Fruit fly (Drosophila melanogaster) whole organism, embryonic: Measurements from ENCODE around the gene TTLL6B.

Experiments used
- Bgb ChIP-seq: fragments of 200-800 bp; sonication (Bioruptor generic); IDR thresholded peaks from 2 replicates; pipeline ENCODE4 v1.3.6; 2022; ENCODE audit warnings: missing biosample characterization, missing genetic modification characterization; ENCODE audit not compliant: partially characterized antibody
- C15 ChIP-seq: fragments of 200-800 bp; sonication (Bioruptor generic); IDR thresholded peaks from 3 replicates; pipeline ENCODE4 v1.3.6; 2022; ENCODE audit warnings: missing biosample characterization, missing genetic modification characterization
- CG10654 ChIP-seq: fragments of 200-800 bp; sonication (Bioruptor generic); optimal IDR thresholded peaks from 2 replicates; lab custom pipeline; 2016; ENCODE audit warnings: missing biosample characterization, missing genetic modification characterization
- CG1233 ChIP-seq: fragments of 200-800 bp; sonication (Bioruptor generic); optimal IDR thresholded peaks from 4 replicates; lab custom pipeline; 2018; ENCODE audit warnings: missing biosample characterization, mild to moderate bottlenecking, missing genetic modification characterization
- CG12744 ChIP-seq: fragments of 200-800 bp; sonication (Bioruptor generic); optimal IDR thresholded peaks from 2 replicates; lab custom pipeline; 2016; ENCODE audit warnings: missing biosample characterization, missing genetic modification characterization
- CG1647 ChIP-seq: fragments of 200-800 bp; sonication (Bioruptor generic); optimal IDR thresholded peaks from 3 replicates; lab custom pipeline; 2016; ENCODE audit warnings: missing biosample characterization, missing genetic modification characterization
- CG16813 ChIP-seq: fragments of 200-800 bp; sonication (Bioruptor generic); IDR thresholded peaks from 3 replicates; pipeline ENCODE4 v1.3.6; 2022; ENCODE audit warnings: missing biosample characterization, missing genetic modification characterization; ENCODE audit not compliant: partially characterized antibody
- CG17359 ChIP-seq: fragments of 200-800 bp; sonication (Bioruptor generic); optimal IDR thresholded peaks from 3 replicates; lab custom pipeline; 2018; ENCODE audit warnings: missing biosample characterization, mild to moderate bottlenecking, missing genetic modification characterization, moderate library complexity
- CG17829 ChIP-seq: fragments of 200-800 bp; optimal IDR thresholded peaks from 2 replicates; lab custom pipeline; 2019; ENCODE audit warnings: missing biosample characterization, mild to moderate bottlenecking, missing genetic modification characterization, moderate library complexity
- CG2678 ChIP-seq: fragments of 200-800 bp; sonication (Bioruptor generic); optimal IDR thresholded peaks from 3 replicates; lab custom pipeline; 2019; ENCODE audit warnings: missing biosample characterization, mild to moderate bottlenecking, missing genetic modification characterization, moderate library complexity
- CG3163 ChIP-seq: fragments of 200-800 bp; sonication (Bioruptor generic); optimal IDR thresholded peaks from 3 replicates; lab custom pipeline; 2016; ENCODE audit warnings: missing biosample characterization, missing genetic modification characterization
- CG3726 ChIP-seq: fragments of 200-800 bp; sonication (Bioruptor generic); IDR thresholded peaks from 3 replicates; pipeline ENCODE4, ENCODE4 v1.3.6; 2022; ENCODE audit warnings: missing biosample characterization, missing genetic modification characterization
- CG3995 ChIP-seq: fragments of 200-800 bp; sonication (Bioruptor generic); optimal IDR thresholded peaks from 3 replicates; lab custom pipeline; 2016; ENCODE audit warnings: missing biosample characterization, missing genetic modification characterization
- CG6175 ChIP-seq: fragments of 200-800 bp; sonication (Bioruptor generic); IDR thresholded peaks from 3 replicates; pipeline ENCODE4 v1.3.6; 2022; ENCODE audit warnings: missing biosample characterization, missing genetic modification characterization
- CG7271 ChIP-seq: fragments of 200-800 bp; sonication (Bioruptor generic); optimal IDR thresholded peaks from 2 replicates; lab custom pipeline; 2018; ENCODE audit warnings: missing biosample characterization, mild to moderate bottlenecking, missing genetic modification characterization, moderate library complexity
- CG7745 ChIP-seq: fragments of 200-800 bp; sonication (Bioruptor generic); optimal IDR thresholded peaks from 2 replicates; lab custom pipeline; 2018; ENCODE audit warnings: missing biosample characterization, mild to moderate bottlenecking, missing genetic modification characterization, moderate library complexity
- CG7928 ChIP-seq: fragments of 200-800 bp; sonication (Bioruptor generic); optimal IDR thresholded peaks from 2 replicates; lab custom pipeline; 2017; ENCODE audit warnings: missing biosample characterization, mild to moderate bottlenecking, missing genetic modification characterization
- CG8388 ChIP-seq: fragments of 200-800 bp; sonication (Bioruptor generic); optimal IDR thresholded peaks from 2 replicates; lab custom pipeline; 2019; ENCODE audit warnings: missing biosample characterization, mild to moderate bottlenecking, missing genetic modification characterization, moderate library complexity
- Doc3 ChIP-seq: fragments of 200-800 bp; sonication (Bioruptor generic); IDR thresholded peaks from 3 replicates; pipeline ENCODE4 v1.3.6; 2022; ENCODE audit warnings: missing biosample characterization, missing genetic modification characterization; ENCODE audit not compliant: partially characterized antibody
- Fer1 ChIP-seq: fragments of 200-800 bp; sonication (Bioruptor generic); optimal IDR thresholded peaks from 2 replicates; lab custom pipeline; 2017; ENCODE audit warnings: missing biosample characterization, mild to moderate bottlenecking, missing genetic modification characterization
- Fer3 ChIP-seq: fragments of 200-800 bp; sonication (Bioruptor generic); optimal IDR thresholded peaks from 2 replicates; lab custom pipeline; 2018; ENCODE audit warnings: missing biosample characterization, mild to moderate bottlenecking, missing genetic modification characterization, moderate library complexity
- GATAe ChIP-seq: fragments of 200-800 bp; sonication (Bioruptor generic); conservative IDR thresholded peaks from 2 replicates; pipeline ENCODE4 v1.3.6; 2022; ENCODE audit warnings: missing biosample characterization, missing genetic modification characterization
- Gsc ChIP-seq: fragments of 200-800 bp; sonication (Bioruptor generic); IDR thresholded peaks from 2 replicates; pipeline ENCODE4 v1.3.6; 2022; ENCODE audit warnings: missing biosample characterization, missing genetic modification characterization
- HLH54F ChIP-seq: fragments of 200-800 bp; sonication (Bioruptor generic); optimal IDR thresholded peaks from 3 replicates; lab custom pipeline; 2016; ENCODE audit warnings: missing biosample characterization, missing genetic modification characterization
- Hr78 ChIP-seq, 2 experiments: fragments of 200-800 bp in 1 of 2; fragments of >200 bp in 1 of 2; sonication (Bioruptor generic) in 1 of 2; optimal IDR thresholded peaks; 2 replicates each; lab custom pipeline; 2017 to 2019; ENCODE audit warnings: missing biosample characterization in 2 of 2, missing genetic modification characterization in 2 of 2, mild to moderate bottlenecking in 1 of 2, moderate library complexity in 1 of 2
- Mad ChIP-seq: fragments of 200-800 bp; sonication (Bioruptor generic); optimal IDR thresholded peaks from 2 replicates; lab custom pipeline; 2016; ENCODE audit warnings: missing biosample characterization, missing genetic modification characterization
- Med ChIP-seq: fragments of 200-800 bp; sonication (Bioruptor generic); peaks from one replicate; lab custom pipeline; 2016; ENCODE audit warnings: missing biosample characterization, missing genetic modification characterization, mild to moderate bottlenecking, inconsistent platforms, moderate library complexity
- Meics ChIP-seq: fragments of 200-800 bp; sonication (Bioruptor generic); optimal IDR thresholded peaks from 2 replicates; lab custom pipeline; 2017; ENCODE audit warnings: missing biosample characterization, mild to moderate bottlenecking, missing genetic modification characterization
- Neu2 ChIP-seq: fragments of 200-800 bp; sonication (Bioruptor generic); optimal IDR thresholded peaks from 3 replicates; lab custom pipeline; 2016; ENCODE audit warnings: missing biosample characterization, missing genetic modification characterization, borderline replicate concordance
- Ssrp ChIP-seq: fragments of 200-800 bp; sonication (Bioruptor generic); optimal IDR thresholded peaks from 2 replicates; lab custom pipeline; 2018; ENCODE audit warnings: missing biosample characterization, mild to moderate bottlenecking, missing genetic modification characterization, moderate library complexity
- Tbp ChIP-seq: fragments of >200 bp; optimal IDR thresholded peaks from 2 replicates; lab custom pipeline; 2018; ENCODE audit warnings: missing biosample characterization, missing genetic modification characterization
- ab ChIP-seq: fragments of 200-800 bp; sonication (Bioruptor generic); optimal IDR thresholded peaks from 2 replicates; lab custom pipeline; 2016; ENCODE audit warnings: missing biosample characterization, missing genetic modification characterization
- al ChIP-seq: fragments of 200-800 bp; sonication (Bioruptor generic); IDR thresholded peaks from 2 replicates; pipeline ENCODE4 v1.3.6; 2022; ENCODE audit warnings: missing biosample characterization, missing genetic modification characterization
- ash1 ChIP-seq: fragments of 200-800 bp; sonication (Bioruptor generic); optimal IDR thresholded peaks from 2 replicates; lab custom pipeline; 2018; ENCODE audit warnings: missing biosample characterization, mild to moderate bottlenecking, missing genetic modification characterization
- cwo ChIP-seq: fragments of 200-800 bp; sonication (Bioruptor generic); optimal IDR thresholded peaks from 3 replicates; lab custom pipeline; 2017; ENCODE audit warnings: missing biosample characterization, missing genetic modification characterization, mild to moderate bottlenecking, moderate library complexity, missing genetic modification reagents
- dimm ChIP-seq: fragments of 200-800 bp; sonication (Bioruptor generic); IDR thresholded peaks from 2 replicates; pipeline ENCODE4 v1.3.6; 2022; ENCODE audit warnings: missing biosample characterization, missing genetic modification characterization
- ftz-f1 ChIP-seq: fragments of 200-800 bp; sonication (Bioruptor generic); optimal IDR thresholded peaks from 2 replicates; lab custom pipeline; 2016; ENCODE audit warnings: missing biosample characterization, missing genetic modification characterization
- gsb-n ChIP-seq: fragments of 200-800 bp; sonication (Bioruptor generic); optimal IDR thresholded peaks from 3 replicates; lab custom pipeline; 2018; ENCODE audit warnings: missing biosample characterization, mild to moderate bottlenecking, missing genetic modification characterization
- her ChIP-seq: fragments of 200-800 bp; sonication (Bioruptor generic); optimal IDR thresholded peaks from 2 replicates; lab custom pipeline; 2016; ENCODE audit warnings: missing biosample characterization, missing genetic modification characterization
- nau ChIP-seq: fragments of 200-800 bp; sonication (Bioruptor generic); optimal IDR thresholded peaks from 3 replicates; lab custom pipeline; 2017; ENCODE audit warnings: missing biosample characterization, mild to moderate bottlenecking, missing genetic modification characterization, missing genetic modification reagents
- odd ChIP-seq: fragments of 200-800 bp; sonication (Bioruptor generic); optimal IDR thresholded peaks from 2 replicates; lab custom pipeline; 2017; ENCODE audit warnings: missing biosample characterization, mild to moderate bottlenecking, missing genetic modification characterization
- pb ChIP-seq: fragments of 200-800 bp; sonication (Bioruptor generic); optimal IDR thresholded peaks from 3 replicates; lab custom pipeline; 2016; ENCODE audit warnings: missing biosample characterization, missing genetic modification characterization
- peb ChIP-seq: fragments of 200-800 bp; sonication (Bioruptor generic); IDR thresholded peaks from 2 replicates; pipeline ENCODE4 v1.3.6; 2022; ENCODE audit warnings: missing biosample characterization, missing genetic modification characterization
- salm ChIP-seq: fragments of 200-800 bp; sonication (Bioruptor generic); optimal IDR thresholded peaks from 2 replicates; lab custom pipeline; 2018; ENCODE audit warnings: missing biosample characterization, mild to moderate bottlenecking, missing genetic modification characterization
- tgo ChIP-seq: fragments of 200-800 bp; sonication (Bioruptor generic); IDR thresholded peaks from 3 replicates; pipeline ENCODE4 v1.3.6; 2022; ENCODE audit warnings: missing biosample characterization, missing genetic modification characterization
- ttk ChIP-seq: fragments of 200-800 bp; sonication (Bioruptor generic); IDR thresholded peaks from 2 replicates; pipeline ENCODE4 v2.1.2; 2022; ENCODE audit warnings: missing biosample characterization, missing genetic modification characterization
- zen2 ChIP-seq: fragments of 200-800 bp; sonication (Bioruptor generic); IDR thresholded peaks from 3 replicates; pipeline ENCODE4 v1.3.6; 2022; ENCODE audit warnings: missing biosample characterization, missing genetic modification characterization; ENCODE audit not compliant: partially characterized antibody

TTLL6B gene

DNA sequence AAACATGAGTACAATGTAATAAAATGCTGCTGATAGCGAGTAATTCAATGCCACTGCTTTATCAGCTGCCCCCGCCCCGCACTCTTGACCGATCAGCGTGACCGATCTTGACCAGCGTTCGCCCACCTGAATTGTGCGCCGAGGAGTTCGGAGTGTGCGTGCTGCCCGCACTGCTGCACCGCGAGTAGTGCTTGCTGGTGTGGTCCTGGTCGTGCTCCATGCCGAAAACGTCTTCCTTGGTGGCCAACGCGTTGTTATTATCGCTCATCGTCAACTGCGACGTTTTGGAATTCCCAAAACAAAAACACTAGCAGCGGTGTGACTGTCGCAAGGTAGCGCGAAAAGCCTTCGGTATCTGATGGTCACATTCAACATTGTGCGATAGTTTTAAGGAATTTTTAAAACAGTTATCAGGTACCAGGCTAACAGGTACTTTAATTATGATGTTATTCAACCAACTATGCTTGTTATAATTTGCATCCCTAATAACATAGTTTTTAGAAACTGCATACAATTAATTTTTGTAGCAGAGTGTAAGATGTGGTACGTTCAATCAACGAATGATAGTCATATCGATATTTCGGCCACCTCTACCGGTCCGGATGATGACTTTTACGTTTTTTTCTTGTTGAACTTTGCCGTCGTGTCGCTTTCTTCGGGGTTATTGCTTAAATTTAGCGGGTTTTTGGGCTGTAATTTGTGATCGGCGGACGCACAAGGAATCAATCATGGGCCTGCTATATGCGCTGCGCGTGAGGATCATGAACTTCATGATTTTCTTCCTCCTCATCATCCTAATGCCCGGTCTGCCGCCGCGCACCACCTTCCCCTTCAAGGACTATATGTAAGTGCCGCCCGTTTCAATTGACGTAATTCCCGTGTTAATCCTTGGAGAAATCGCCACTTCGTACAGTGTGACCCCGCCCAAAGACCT is 37.7 kb upstream of the TTLL6B start, which contains the start of the genes bigmax and Hmu (continued):
- TF ChIP-seq Fer3 (tag; lab: Kevin White, UChicago) (peak; percentile 85), peb (peak; percentile 24; the same call in 1 of the 2 replicates), al (GFP tag; lab: Robert Waterston, UW) (peak; percentile 79), CG1647 (GFP tag; lab: Kevin White, UChicago) (peak; percentile 86), CG2678 (tag; lab: Kevin White, UChicago) (peak; percentile 81), Bgb (GFP tag; lab: Robert Waterston, UW) (peak; percentile 85), odd (GFP tag; lab: Kevin White, UChicago) (peak; percentile 36), zen2 (GFP tag; lab: Robert Waterston, UW) (peak; percentile 81; the same call in 2 of the 3 replicates), ttk (peak; percentile 86), Neu2 (peak; percentile 39), nau (GFP tag; lab: Kevin White, UChicago) (peak; percentile 62), CG17829 (tag; lab: Kevin White, UChicago) (peak; percentile 88), Gsc (GFP tag; lab: Robert Waterston, UW) (no peak), ftz-f1 (peak; percentile 95), GATAe (GFP tag; lab: Robert Waterston, UW) (peak; percentile 77), CG7271 (peak; percentile 63), CG12744 (GFP tag; lab: Kevin White, UChicago) (peak; percentile 85), salm (peak; percentile 51), cwo (GFP tag; lab: Kevin White, UChicago) (peak; percentile 47), C15 (peak; percentile 58; the same call in 1 of the 3 replicates), Doc3 (GFP tag; lab: Robert Waterston, UW) (peak; percentile 95), HLH54F (peak; percentile 87), Meics (peak; percentile 74), ash1 (GFP tag; lab: Kevin White, UChicago) (no peak), dimm (GFP tag; lab: Robert Waterston, UW) (peak; percentile 15; the same call in 1 of the 2 replicates), CG1233 (GFP tag; lab: Kevin White, UChicago) (peak; percentile 39), CG3726 (GFP tag; lab: Robert Waterston, UW) (peak; percentile 65; the same call in 2 of the 3 replicates), CG7928 (peak; percentile 70), CG17359 (tag; lab: Kevin White, UChicago) (peak; percentile 81), CG6175 (GFP tag; lab: Robert Waterston, UW) (peak; percentile 64; the same call in 1 of the 3 replicates), Fer1 (GFP tag; lab: Kevin White, UChicago) (peak; percentile 79), tgo (GFP tag; lab: Robert Waterston, UW) (peak; percentile 75), CG10654 (GFP tag; lab: Kevin White, UChicago) (peak; percentile 78), CG7745 (no peak), CG16813 (GFP tag; lab: Robert Waterston, UW) (peak; percentile 95), ab (GFP tag; lab: Kevin White, UChicago) (peak; percentile 13), Med (GFP tag; lab: Kevin White, UChicago) (peak; percentile 99), Mad (GFP tag; lab: Kevin White, UChicago) (peak; percentile 85), CG3995 (GFP tag; lab: Kevin White, UChicago) (peak; percentile 46), Tbp (GFP tag; lab: Kevin White, UChicago) (no peak), Hr78 (GFP tag; optimal IDR thresholded peaks at IDR 0.05; lab: Kevin White, UChicago) (peak in 1 of 2 experiments; percentile 80), pb (GFP tag; lab: Kevin White, UChicago) (peak; percentile 63), her (GFP tag; lab: Kevin White, UChicago) (peak; percentile 87), CG3163 (GFP tag; lab: Kevin White, UChicago) (peak; percentile 76), Ssrp (tag; lab: Kevin White, UChicago) (peak; percentile 70), CG8388 (peak; percentile 74), gsb-n (tag; lab: Kevin White, UChicago) (peak; percentile 62)
